Worm (Caenorhabditis elegans) whole organism, young adult: ENCODE data around the gene T13F2.6.

Experiments used
- akir-1 ChIP-seq: fragments of 200-800 bp; sonication (Bioruptor generic); optimal IDR thresholded peaks from 2 replicates; lab custom pipeline; 2018; ENCODE audit warnings: mild to moderate bottlenecking, missing genetic modification characterization, moderate library complexity, missing compliant biosample characterization
- him-1 ChIP-seq: sonication (generic microtip); optimal IDR thresholded peaks from 2 replicates; lab custom pipeline; 2016; ENCODE audit warnings: missing genotype, missing genetic modification reagents, missing genetic modification characterization, missing compliant biosample characterization
- hmg-20 ChIP-seq: fragments of 200-800 bp; sonication (Bioruptor generic); IDR thresholded peaks from 2 replicates; pipeline ENCODE4 v1.3.6; 2022; ENCODE audit warnings: missing genetic modification reagents, missing genetic modification characterization, missing compliant biosample characterization
- madf-10 ChIP-seq: sonication (generic microtip); optimal IDR thresholded peaks from 2 replicates; lab custom pipeline; 2016; ENCODE audit warnings: mild to moderate bottlenecking, missing genetic modification characterization, missing compliant biosample characterization

- TF ChIP-seq him-1 (tag; lab: Kevin White, UChicago) (no peak), akir-1 (no peak), hmg-20 (GFP tag; lab: Robert Waterston, UW) (no peak), madf-10 (tag; lab: Kevin White, UChicago) (no peak)
Measured at ce11 chrIV:9790708-9791107, 12.6 kb downstream of the T13F2.6 start.
